Fruit fly (Drosophila melanogaster) whole organism, wandering third instar larva: ENCODE results near the gene CG31244.

Experiments used
- Abd-B ChIP-seq: fragments of >200 bp; optimal IDR thresholded peaks from 2 replicates; lab custom pipeline; 2017; ENCODE audit warnings: missing biosample characterization, missing genetic modification characterization
- CG9705 ChIP-seq: fragments of 200-800 bp; sonication (Bioruptor generic); optimal IDR thresholded peaks from 2 replicates; lab custom pipeline; 2018; ENCODE audit warnings: missing biosample characterization, mild to moderate bottlenecking, missing genetic modification characterization
- CrebA ChIP-seq: fragments of 200-800 bp; sonication (Bioruptor generic); optimal IDR thresholded peaks from 2 replicates; lab custom pipeline; 2016; ENCODE audit warnings: missing biosample characterization, mild to moderate bottlenecking, missing genetic modification characterization, borderline replicate concordance
- Dif ChIP-seq: fragments of 200-275, 200-300 bp; sonication (Bioruptor generic); optimal IDR thresholded peaks from 2 replicates; lab custom pipeline; 2018; ENCODE audit warnings: missing biosample characterization, missing genetic modification characterization; ENCODE audit not compliant: partially characterized antibody
- GATAd ChIP-seq: sonication (Bioruptor generic); optimal IDR thresholded peaks from 2 replicates; lab custom pipeline; 2016; ENCODE audit warnings: missing biosample characterization, missing genetic modification characterization
- HLH106 ChIP-seq: fragments of 200-800 bp; optimal IDR thresholded peaks from 3 replicates; lab custom pipeline; 2019; ENCODE audit warnings: missing biosample characterization, mild to moderate bottlenecking, missing genetic modification characterization, moderate library complexity
- Hnf4 ChIP-seq: fragments of 200-800 bp; sonication (Bioruptor generic); optimal IDR thresholded peaks from 2 replicates; lab custom pipeline; 2016; ENCODE audit warnings: missing biosample characterization, mild to moderate bottlenecking, missing genetic modification characterization
- Jra ChIP-seq: sonication (Bioruptor generic); optimal IDR thresholded peaks from 2 replicates; lab custom pipeline; 2016; ENCODE audit warnings: missing biosample characterization, missing genetic modification characterization
- Mio ChIP-seq: sonication (Bioruptor generic); optimal IDR thresholded peaks from 2 replicates; lab custom pipeline; 2016; ENCODE audit warnings: missing biosample characterization, missing genetic modification characterization
- Myc ChIP-seq: fragments of >200 bp; optimal IDR thresholded peaks from 2 replicates; lab custom pipeline; 2017
- N ChIP-seq: fragments of >200 bp; optimal IDR thresholded peaks from 2 replicates; lab custom pipeline; 2018; ENCODE audit warnings: missing biosample characterization, missing external identifiers, missing genetic modification characterization
- OdsH ChIP-seq: fragments of 200-800 bp; sonication (Bioruptor generic); optimal IDR thresholded peaks from 2 replicates; lab custom pipeline; 2016; ENCODE audit warnings: missing biosample characterization, mild to moderate bottlenecking, missing genetic modification characterization
- Rel ChIP-seq, 2 experiments: fragments of 200-800 bp; sonication (Bioruptor generic) in 1 of 2; optimal IDR thresholded peaks; 2 replicates in 1 of 2; 3 replicates in 1 of 2; lab custom pipeline; 2016 to 2019; ENCODE audit warnings: mild to moderate bottlenecking in 2 of 2, missing biosample characterization in 2 of 2, missing genetic modification characterization in 2 of 2, moderate library complexity in 1 of 2
- Vsx2 ChIP-seq: fragments of 200-300, 225-300 bp; sonication (Bioruptor generic); optimal IDR thresholded peaks from 2 replicates; lab custom pipeline; 2018; ENCODE audit warnings: missing biosample characterization, missing genetic modification characterization; ENCODE audit not compliant: partially characterized antibody
- brk ChIP-seq: fragments of 200-800 bp; sonication (Bioruptor generic); optimal IDR thresholded peaks from 2 replicates; lab custom pipeline; 2016; ENCODE audit warnings: missing biosample characterization, mild to moderate bottlenecking, missing genetic modification characterization
- dl ChIP-seq, 2 experiments: fragments of 175-275, 200-275 bp in 1 of 2; fragments of 200-275 bp in 1 of 2; sonication (Bioruptor generic); optimal IDR thresholded peaks; lab custom pipeline; 2018; ENCODE audit warnings: mild to moderate bottlenecking in 2 of 2, missing biosample characterization in 2 of 2, missing genetic modification characterization in 2 of 2, moderate library complexity in 2 of 2; ENCODE audit not compliant: partially characterized antibody in 2 of 2, insufficient read depth in 1 of 2
- dmrt93B ChIP-seq: fragments of 200-800 bp; sonication (Bioruptor generic); optimal IDR thresholded peaks from 2 replicates; lab custom pipeline; 2018; ENCODE audit warnings: missing biosample characterization, mild to moderate bottlenecking, missing genetic modification characterization
- dsf ChIP-seq: sonication (Bioruptor generic); optimal IDR thresholded peaks from 2 replicates; lab custom pipeline; 2016; ENCODE audit warnings: missing biosample characterization, missing genetic modification characterization, borderline replicate concordance
- ey ChIP-seq: fragments of 200-800 bp; sonication (Bioruptor generic); optimal IDR thresholded peaks from 2 replicates; lab custom pipeline; 2016; ENCODE audit warnings: missing biosample characterization, missing genetic modification characterization
- foxo ChIP-seq, 2 experiments: fragments of 200-800 bp; sonication (Bioruptor generic); optimal IDR thresholded peaks; 2 replicates in 1 of 2; 3 replicates in 1 of 2; lab custom pipeline; 2016 to 2017; ENCODE audit warnings: missing biosample characterization in 2 of 2, missing genetic modification characterization in 2 of 2
- fru ChIP-seq: fragments of 200-800 bp; sonication (Bioruptor generic); optimal IDR thresholded peaks from 3 replicates; lab custom pipeline; 2016; ENCODE audit warnings: missing biosample characterization, mild to moderate bottlenecking, missing genetic modification characterization
- h ChIP-seq: fragments of 200-800 bp; sonication (Bioruptor generic); optimal IDR thresholded peaks from 3 replicates; lab custom pipeline; 2016; ENCODE audit warnings: missing biosample characterization, mild to moderate bottlenecking, missing genetic modification characterization
- lola ChIP-seq: fragments of >200 bp; optimal IDR thresholded peaks from 2 replicates; lab custom pipeline; 2017; ENCODE audit warnings: missing biosample characterization, missing genetic modification characterization
- pan ChIP-seq: fragments of >200 bp; optimal IDR thresholded peaks from 2 replicates; lab custom pipeline; 2017
- psq ChIP-seq: fragments of 200-800 bp; sonication (Bioruptor generic); optimal IDR thresholded peaks from 3 replicates; lab custom pipeline; 2017; ENCODE audit warnings: missing biosample characterization, mild to moderate bottlenecking, missing genetic modification characterization, moderate library complexity
- sage ChIP-seq: fragments of 200-800 bp; sonication (Bioruptor generic); optimal IDR thresholded peaks from 2 replicates; lab custom pipeline; 2016; ENCODE audit warnings: missing biosample characterization, mild to moderate bottlenecking, missing genetic modification characterization
- sv ChIP-seq: fragments of 200-800 bp; sonication (Bioruptor generic); optimal IDR thresholded peaks from 3 replicates; lab custom pipeline; 2016; ENCODE audit warnings: missing biosample characterization, missing genetic modification characterization
- usp ChIP-seq: fragments of >200 bp; optimal IDR thresholded peaks from 2 replicates; lab custom pipeline; 2017; ENCODE audit warnings: missing biosample characterization, missing genetic modification characterization
- woc ChIP-seq: sonication (Bioruptor generic); optimal IDR thresholded peaks from 2 replicates; lab custom pipeline; 2016; ENCODE audit warnings: missing biosample characterization, mild to moderate bottlenecking, missing genetic modification characterization

Gene CG31244

dm6 chr3R:19393060-19393459 is 5.3 kb downstream of the CG31244 start, which contains the start of gene CG3739:
TSS of gene CG3739 (plus strand) at chr3R:19393360.
- TF ChIP-seq GATAd (no peak), Vsx2 (GFP tag; lab: Kevin White, UChicago) (no peak), fru (GFP tag; lab: Kevin White, UChicago) (no peak)

DNA sequence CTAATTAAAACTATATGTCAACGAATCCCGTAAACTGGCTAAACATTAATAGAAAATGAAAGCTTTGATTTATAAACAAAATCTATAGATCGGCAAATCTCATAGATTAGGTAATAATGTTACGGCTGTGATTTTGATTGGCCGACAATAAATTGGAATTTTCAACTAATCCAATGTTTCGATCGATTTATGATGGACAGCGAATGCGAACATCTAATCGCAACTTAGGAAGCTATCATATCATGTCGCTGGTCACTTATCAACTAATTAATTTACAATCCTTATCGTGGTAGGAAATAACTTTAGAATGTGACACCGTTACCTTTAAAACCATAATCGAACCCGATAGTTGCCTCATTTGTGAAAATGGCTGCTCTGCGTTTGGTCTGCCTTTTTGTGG is 8.4 kb downstream of the CG31244 start, which contains the start of gene CG18493:
Gene CG18493 (plus strand): TSS at position 352 of the 400 bp plus-strand sequence.
- TF ChIP-seq ey (GFP tag; lab: Kevin White, UChicago) (no peak), Abd-B (GFP tag; lab: Kevin White, UChicago) (no peak), lola (GFP tag; lab: Kevin White, UChicago) (no peak), OdsH (GFP tag; lab: Kevin White, UChicago) (no peak), sv (GFP tag; lab: Kevin White, UChicago) (no peak), sage (GFP tag; lab: Kevin White, UChicago) (no peak), CrebA (GFP tag; lab: Kevin White, UChicago) (no peak), Myc (no peak), Rel (GFP tag; optimal IDR thresholded peaks at IDR 0.05; lab: Kevin White, UChicago) (no peak), Rel (tag; optimal IDR thresholded peaks at IDR 0.05; lab: Kevin White, UChicago) (no peak), woc (GFP tag; lab: Kevin White, UChicago) (no peak), pan (lab: Kevin White, UChicago) (no peak), dl (GFP tag; optimal IDR thresholded peaks at IDR 0.05; lab: Kevin White, UChicago; ENCODE audit: insufficient read depth in 1 of 2, partially characterized antibody in 2 of 2) (no peak), Hnf4 (GFP tag; lab: Kevin White, UChicago) (no peak), psq (GFP tag; lab: Kevin White, UChicago) (no peak)
- TF ChIP-seq, all 38 proteins: peak for 0

DNA sequence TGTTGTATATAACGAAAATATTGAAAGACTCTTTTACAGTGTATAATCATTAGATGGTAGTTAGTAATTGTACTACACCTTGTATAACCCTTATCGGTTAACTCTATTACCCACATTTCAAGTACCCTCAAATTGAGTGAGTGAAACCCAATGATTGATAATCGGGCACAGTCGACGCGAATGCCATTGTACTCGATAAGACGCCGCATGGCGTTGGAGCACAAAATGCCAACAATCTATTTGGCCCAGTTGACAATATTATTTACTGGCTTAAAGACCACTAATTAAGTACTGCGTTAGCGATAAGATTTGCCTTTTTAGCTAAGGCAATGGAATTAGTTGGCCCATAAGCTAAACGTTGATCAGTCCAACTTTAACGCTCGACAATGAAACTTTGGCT is 10.8 kb downstream of the CG31244 start, which contains the start of gene CG3734:
Gene CG3734 (plus strand): TSS at position 254 of the 400 bp plus-strand sequence.
- TF ChIP-seq fru (GFP tag; lab: Kevin White, UChicago): peak; percentile 21
- TF ChIP-seq N (GFP tag; lab: Kevin White, UChicago): no peak
- TF ChIP-seq, all 38 proteins: peak for 1

DNA sequence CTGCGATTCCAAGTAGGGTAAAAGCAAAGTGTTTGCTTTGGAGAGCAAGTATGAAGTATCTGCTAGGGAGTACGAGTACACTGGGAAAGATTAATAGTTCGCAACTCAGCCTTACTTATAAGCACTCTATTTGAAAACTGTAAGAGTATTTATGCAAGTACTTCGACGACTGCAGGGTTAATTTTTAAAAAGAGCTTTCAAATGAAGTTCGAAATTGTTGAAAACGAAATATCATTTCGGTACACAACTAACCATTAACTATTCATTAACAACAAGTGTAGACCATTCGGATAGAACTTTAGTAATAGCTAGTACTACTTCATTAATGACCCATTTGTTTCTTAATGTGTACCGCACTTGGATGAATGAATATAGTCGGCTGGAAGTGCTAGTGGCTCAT is 15.1 kb downstream of the CG31244 start:
- no peak for TF ChIP-seq pan (lab: Kevin White, UChicago)
- TF ChIP-seq usp (GFP tag; lab: Kevin White, UChicago): no peak
- TF ChIP-seq Rel (GFP tag; optimal IDR thresholded peaks at IDR 0.05; lab: Kevin White, UChicago): no peak
- no peak for TF ChIP-seq Rel (tag; optimal IDR thresholded peaks at IDR 0.05; lab: Kevin White, UChicago)
- no peak for TF ChIP-seq Myc
- TF ChIP-seq Dif (GFP tag; lab: Kevin White, UChicago): no peak

dm6 chr3R:19377125-19377524 is 21.2 kb downstream of the CG31244 start, which contains the start of gene CG31245:
TSS of gene CG31245 (minus strand) at chr3R:19377225.
- TF ChIP-seq h (GFP tag; lab: Kevin White, UChicago) (no peak), foxo (GFP tag; optimal IDR thresholded peaks at IDR 0.05; lab: Kevin White, UChicago) (no peak), dmrt93B (GFP tag; lab: Kevin White, UChicago) (no peak), Mio (GFP tag; lab: Kevin White, UChicago) (no peak), dsf (GFP tag; lab: Kevin White, UChicago) (no peak), dl (GFP tag; optimal IDR thresholded peaks at IDR 0.05; lab: Kevin White, UChicago; ENCODE audit: insufficient read depth in 1 of 2, partially characterized antibody in 2 of 2) (no peak), Jra (no peak), lola (GFP tag; lab: Kevin White, UChicago) (no peak), CG9705 (GFP tag; lab: Kevin White, UChicago) (no peak), N (GFP tag; lab: Kevin White, UChicago) (no peak), HLH106 (tag; lab: Kevin White, UChicago) (no peak), Rel (GFP tag; optimal IDR thresholded peaks at IDR 0.05; lab: Kevin White, UChicago) (no peak), Rel (tag; optimal IDR thresholded peaks at IDR 0.05; lab: Kevin White, UChicago) (no peak)

- no peak for TF ChIP-seq psq (GFP tag; lab: Kevin White, UChicago)
- TF ChIP-seq N (GFP tag; lab: Kevin White, UChicago): no peak
- no peak for TF ChIP-seq Hnf4 (GFP tag; lab: Kevin White, UChicago)
- TF ChIP-seq HLH106 (tag; lab: Kevin White, UChicago): no peak
- TF ChIP-seq dl (GFP tag; optimal IDR thresholded peaks at IDR 0.05; lab: Kevin White, UChicago; ENCODE audit: insufficient read depth in 1 of 2, partially characterized antibody in 2 of 2): no peak
- no peak for TF ChIP-seq CG9705 (GFP tag; lab: Kevin White, UChicago)
- no peak for TF ChIP-seq brk (GFP tag; lab: Kevin White, UChicago)
- TF ChIP-seq sv (GFP tag; lab: Kevin White, UChicago): no peak
- TF ChIP-seq lola (GFP tag; lab: Kevin White, UChicago): no peak
Observed at dm6 chr3R:19375923-19376322, 22.4 kb downstream of the CG31244 start, which contains the start of gene CG31404. TSS of gene CG31404 (minus strand) at chr3R:19376023.
